Fruit fly (Drosophila melanogaster) whole organism: ENCODE measurements around the gene bsf.
A peak's percentile ranks its signal among the peaks of the same experiment; 100 is the strongest.

Source experiments
- CG8478 ChIP-seq: fragments of >200 bp; optimal IDR thresholded peaks from 2 replicates; lab custom pipeline; 2018; ENCODE audit warnings: inconsistent platforms
- Dll ChIP-seq: fragments of >200 bp; optimal IDR thresholded peaks from 2 replicates; lab custom pipeline; 2017
- EcR ChIP-seq, 2 experiments: fragments of >200 bp; optimal IDR thresholded peaks; 2 replicates each; lab custom pipeline; 2017; ENCODE audit warnings: missing biosample characterization in 2 of 2, missing genetic modification characterization in 2 of 2, missing genetic modification reagents in 2 of 2
- pan ChIP-seq: fragments of >200 bp; optimal IDR thresholded peaks from 2 replicates; lab custom pipeline; 2017
- psq ChIP-seq: fragments of >200 bp; optimal IDR thresholded peaks from 2 replicates; lab custom pipeline; 2017
- usp ChIP-seq: fragments of >200 bp; optimal IDR thresholded peaks from 2 replicates; lab custom pipeline; 2017; ENCODE audit warnings: missing biosample characterization, missing genetic modification characterization, mixed read lengths

The bsf gene

DNA sequence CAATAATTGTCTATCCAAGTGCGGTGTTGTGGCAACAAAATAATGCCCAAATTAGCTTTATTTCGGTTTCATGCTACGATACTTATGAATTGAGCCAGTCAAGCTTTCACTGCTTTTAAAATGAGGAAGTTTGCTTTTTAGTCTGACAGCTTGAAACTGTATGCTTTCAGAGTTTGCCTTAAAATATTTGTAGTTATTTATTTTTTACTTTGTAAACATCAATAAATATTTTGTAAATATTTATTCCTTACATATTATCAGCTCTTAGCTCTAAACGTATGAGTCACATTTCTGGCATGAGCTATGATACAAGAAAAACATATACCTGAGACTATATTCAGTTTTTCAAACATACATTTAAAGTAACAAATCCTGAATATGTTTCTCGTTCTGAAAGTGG, 26.7 kb upstream of the bsf start:
- TF ChIP-seq EcR (GFP tag; optimal IDR thresholded peaks at IDR 0.05; lab: Kevin White, UChicago) (no peak), psq (lab: Kevin White, UChicago) (no peak), Dll (no peak), usp (GFP tag; lab: Kevin White, UChicago) (no peak), pan (no peak)

DNA sequence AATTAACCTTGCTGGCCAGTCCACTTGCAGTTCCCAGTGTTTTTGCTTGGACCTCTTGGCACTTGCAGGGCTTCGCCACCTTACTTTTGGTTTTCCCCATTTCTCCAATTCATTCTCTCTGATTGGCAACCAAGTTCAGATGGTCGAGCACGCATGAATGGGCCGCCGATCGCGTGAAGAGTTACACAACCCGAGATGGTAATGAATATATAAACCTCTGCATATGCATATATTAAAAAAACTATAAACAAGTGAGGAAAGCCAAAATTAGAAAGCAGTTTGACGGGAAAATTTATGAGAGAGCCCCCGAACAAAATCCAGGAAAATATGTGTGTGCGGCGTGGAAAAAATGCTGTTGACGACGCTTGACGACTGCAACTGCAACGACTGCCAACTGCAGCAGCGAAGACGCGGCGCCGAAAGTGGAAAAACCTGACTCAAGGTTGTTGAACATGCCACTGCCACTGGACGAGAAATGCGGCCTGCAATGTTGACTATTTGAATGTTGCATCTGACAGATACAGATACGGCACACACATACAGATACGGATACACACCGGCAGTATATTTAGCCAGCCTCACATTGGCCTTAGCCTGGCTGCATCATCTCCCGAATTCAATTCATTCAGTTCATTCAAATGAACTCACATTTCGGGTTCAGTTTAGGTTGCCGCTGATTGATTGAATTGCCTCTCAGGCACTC, 26.1 kb upstream of the bsf start:
- TF ChIP-seq EcR (GFP tag; optimal IDR thresholded peaks at IDR 0.05; lab: Kevin White, UChicago) (peak in 1 of 2 experiments; percentile 33), psq (lab: Kevin White, UChicago) (no peak)

DNA sequence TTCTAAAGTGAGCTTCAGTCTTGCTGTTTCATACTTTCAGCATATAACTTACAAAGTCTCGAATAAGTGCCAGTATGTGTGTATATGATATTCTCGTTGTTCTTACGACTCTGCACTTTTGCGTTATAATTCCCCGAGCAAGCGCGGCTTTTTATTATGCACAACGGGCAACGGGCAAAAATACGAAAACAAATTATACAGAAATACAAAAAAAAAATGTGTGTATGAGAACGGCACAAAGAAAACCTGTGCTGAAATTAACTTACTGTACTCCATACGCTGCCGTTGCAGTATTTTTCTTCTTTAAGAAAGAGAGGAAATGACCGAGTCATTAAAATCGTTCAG, 24.8 kb upstream of the bsf start:
- TF ChIP-seq pan (no peak), EcR (GFP tag; optimal IDR thresholded peaks at IDR 0.05; lab: Kevin White, UChicago) (no peak), usp (GFP tag; lab: Kevin White, UChicago) (no peak), psq (lab: Kevin White, UChicago) (no peak), CG8478 (lab: Kevin White, UChicago) (no peak), Dll (no peak)

DNA sequence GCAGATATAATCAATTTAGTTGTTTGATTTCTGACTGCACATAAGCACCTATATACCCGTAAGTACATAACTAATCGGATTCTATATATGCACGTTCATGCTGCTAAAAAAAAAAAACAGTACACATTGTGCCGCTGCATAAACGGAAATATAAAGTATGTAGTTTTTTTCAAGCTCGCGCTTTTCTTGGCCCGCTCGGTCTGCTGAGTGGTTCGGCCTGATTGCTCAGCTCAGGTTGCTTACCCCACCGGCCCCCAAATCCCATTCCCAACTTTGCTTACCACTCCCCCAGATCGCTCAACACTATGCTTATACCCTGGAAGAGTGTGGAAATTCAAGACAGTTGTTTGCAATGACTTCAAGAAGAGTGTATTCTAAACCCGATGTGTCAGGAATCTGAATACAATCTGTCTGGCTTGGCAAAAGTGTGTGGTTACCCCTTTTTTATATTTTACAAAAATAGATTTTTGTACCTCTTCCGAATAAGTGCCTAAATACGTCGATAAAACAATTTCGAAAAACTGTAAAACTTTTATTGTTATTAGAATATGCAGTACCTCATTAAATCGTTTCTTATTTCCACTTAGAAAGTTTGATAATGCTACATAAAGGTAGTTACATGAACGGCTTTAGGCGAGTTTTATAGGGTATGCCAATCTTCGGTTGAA, 24.3 kb upstream of the bsf start:
- TF ChIP-seq pan: peak; percentile 66
- no peak for TF ChIP-seq Dll

DNA sequence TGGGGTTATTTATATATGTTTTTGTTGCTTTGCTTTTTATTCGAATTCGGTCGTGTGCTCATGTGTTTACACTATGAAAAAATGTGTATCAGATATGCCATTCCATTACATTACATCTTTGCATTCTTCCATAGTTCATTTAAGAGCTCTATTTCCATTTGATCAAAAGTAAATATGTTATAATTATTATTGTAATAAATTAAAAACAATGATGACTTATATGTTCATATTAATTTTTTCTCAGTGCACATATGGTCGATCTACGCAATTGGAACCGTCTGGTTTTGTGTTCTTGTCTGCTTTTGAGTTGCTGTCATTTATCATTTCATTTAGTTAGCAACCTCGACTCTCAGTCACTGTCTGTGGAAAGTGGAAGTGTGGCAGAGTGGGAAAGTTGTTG, 23.1 kb upstream of the bsf start:
- TF ChIP-seq Dll: no peak
- no peak for TF ChIP-seq usp (GFP tag; lab: Kevin White, UChicago)
- no peak for TF ChIP-seq EcR (GFP tag; optimal IDR thresholded peaks at IDR 0.05; lab: Kevin White, UChicago)
- TF ChIP-seq CG8478 (lab: Kevin White, UChicago): no peak
- no peak for TF ChIP-seq psq (lab: Kevin White, UChicago)
- no peak for TF ChIP-seq pan

DNA sequence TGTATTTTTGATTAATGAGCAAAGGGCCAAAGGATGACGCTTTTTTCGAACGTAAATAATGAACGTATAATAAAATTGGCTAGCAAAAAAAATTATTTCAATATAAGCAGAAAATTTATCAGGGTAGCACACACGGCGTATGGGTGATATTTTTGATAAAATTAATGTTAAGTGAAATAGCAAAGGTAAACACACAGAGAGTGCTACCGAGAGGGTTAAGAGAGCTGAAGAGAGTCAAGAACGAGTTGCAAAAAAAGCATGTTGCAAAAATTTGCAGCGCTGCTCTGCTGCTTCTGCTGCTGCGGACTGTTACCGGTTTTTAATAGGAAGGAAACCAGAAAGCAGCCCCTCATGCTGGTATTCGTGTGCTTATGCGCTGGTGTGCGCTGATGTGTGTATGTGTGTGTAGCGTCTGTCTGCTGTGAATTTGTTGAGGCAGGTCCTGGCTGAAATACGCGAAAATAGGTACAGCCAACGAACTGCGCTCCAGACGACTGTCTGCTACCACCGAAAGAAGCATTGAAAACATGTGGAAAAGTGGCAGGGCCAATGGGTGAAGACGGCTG, 15.2 kb upstream of the bsf start:
- TF ChIP-seq EcR (GFP tag; optimal IDR thresholded peaks at IDR 0.05; lab: Kevin White, UChicago): peak in 1 of 2 experiments; percentile 65
- no peak for TF ChIP-seq CG8478 (lab: Kevin White, UChicago)
- TF ChIP-seq pan: peak; percentile 37
- TF ChIP-seq usp (GFP tag; lab: Kevin White, UChicago): no peak

DNA sequence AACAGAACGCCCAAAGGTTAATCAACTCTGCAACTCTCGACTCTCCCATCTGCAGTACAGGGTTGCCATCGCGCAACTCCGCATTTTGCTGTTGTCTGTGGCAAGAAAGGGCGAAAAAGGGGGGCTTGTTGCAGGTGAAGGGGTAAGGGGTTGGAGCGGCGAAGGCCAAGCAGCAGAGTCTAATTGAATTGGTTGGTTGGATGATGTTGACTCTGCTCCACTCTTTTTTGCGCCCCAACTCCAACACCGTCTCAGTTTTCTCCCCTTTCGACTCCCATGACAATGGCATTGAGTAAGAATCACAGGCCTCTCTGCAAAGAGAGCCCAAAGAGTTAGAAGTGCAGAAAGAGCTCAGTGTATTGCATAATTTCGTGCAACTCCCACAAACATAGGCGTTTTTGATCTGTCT, 14.2 kb upstream of the bsf start:
- TF ChIP-seq EcR (GFP tag; optimal IDR thresholded peaks at IDR 0.05; lab: Kevin White, UChicago) (peak; percentile 77 to 98), pan (no peak), psq (lab: Kevin White, UChicago) (no peak)

DNA sequence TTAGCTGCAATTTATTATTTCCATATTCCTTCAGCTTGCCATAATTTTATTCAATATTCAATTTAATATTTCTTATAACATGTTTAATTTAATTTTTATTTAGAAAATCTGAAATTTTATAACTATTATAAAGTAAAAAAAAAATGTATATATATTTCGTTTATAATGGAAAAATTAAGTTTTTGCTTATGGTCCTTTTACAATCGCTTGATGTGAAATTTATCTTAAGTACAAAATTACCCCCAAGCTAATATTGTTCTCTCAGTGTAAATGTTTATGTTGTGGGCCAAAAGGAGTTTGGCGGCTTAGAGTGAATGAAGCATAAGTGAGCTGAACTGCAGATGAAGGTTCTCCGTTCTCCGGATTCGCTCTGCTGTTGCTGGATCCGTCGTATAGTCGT, 13.6 kb upstream of the bsf start:
- no peak for TF ChIP-seq EcR (GFP tag; optimal IDR thresholded peaks at IDR 0.05; lab: Kevin White, UChicago)
- no peak for TF ChIP-seq CG8478 (lab: Kevin White, UChicago)
- no peak for TF ChIP-seq Dll
- TF ChIP-seq pan: no peak
- no peak for TF ChIP-seq psq (lab: Kevin White, UChicago)
- no peak for TF ChIP-seq usp (GFP tag; lab: Kevin White, UChicago)

DNA sequence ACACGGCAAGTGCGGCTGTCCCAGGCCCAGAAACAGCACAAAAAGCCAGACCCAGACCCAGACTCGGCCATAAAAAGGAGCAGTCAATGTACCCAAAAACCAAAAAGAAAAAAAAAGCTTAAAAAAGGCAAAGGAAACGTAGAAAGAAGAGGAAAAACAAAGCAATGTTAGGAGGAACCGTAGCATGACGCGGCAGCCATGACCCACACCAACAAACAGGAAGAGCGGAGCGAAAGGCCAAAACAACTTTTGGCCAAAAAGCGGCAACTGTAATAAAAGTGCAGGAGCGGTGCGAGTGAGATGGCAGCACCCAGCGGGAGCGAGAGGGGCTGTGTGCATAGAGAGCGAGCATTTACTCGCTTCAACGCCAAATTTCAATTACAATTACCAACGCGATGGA, 13.1 kb upstream of the bsf start:
- TF ChIP-seq Dll: peak; percentile 35
- no peak for TF ChIP-seq pan
- TF ChIP-seq psq (lab: Kevin White, UChicago): no peak
- TF ChIP-seq EcR (GFP tag; optimal IDR thresholded peaks at IDR 0.05; lab: Kevin White, UChicago): peak in 1 of 2 experiments; percentile 75
- TF ChIP-seq usp (GFP tag; lab: Kevin White, UChicago): no peak
- TF ChIP-seq CG8478 (lab: Kevin White, UChicago): no peak

DNA sequence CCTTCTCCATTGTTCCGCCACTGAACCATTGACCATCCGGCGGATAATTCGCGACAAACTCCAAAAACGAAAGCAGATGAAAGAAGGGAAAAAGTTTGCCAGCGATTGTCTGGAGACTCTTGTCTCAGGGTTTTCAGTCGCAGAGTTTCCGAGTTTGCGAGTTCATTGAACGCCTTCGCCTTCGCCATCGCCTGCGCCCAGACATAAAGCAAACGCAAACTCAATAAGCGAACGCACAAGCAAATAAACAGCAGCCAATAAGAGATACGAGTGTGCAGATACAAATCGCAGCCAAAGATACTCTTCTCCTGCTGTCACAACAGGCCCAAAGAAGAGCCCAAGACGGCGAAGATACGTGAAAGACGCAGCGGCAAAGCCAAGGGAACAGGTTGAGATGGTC, 12.3 kb upstream of the bsf start:
- peak; percentile 47 to 67 for TF ChIP-seq EcR (GFP tag; optimal IDR thresholded peaks at IDR 0.05; lab: Kevin White, UChicago)
- TF ChIP-seq usp (GFP tag; lab: Kevin White, UChicago): no peak

DNA sequence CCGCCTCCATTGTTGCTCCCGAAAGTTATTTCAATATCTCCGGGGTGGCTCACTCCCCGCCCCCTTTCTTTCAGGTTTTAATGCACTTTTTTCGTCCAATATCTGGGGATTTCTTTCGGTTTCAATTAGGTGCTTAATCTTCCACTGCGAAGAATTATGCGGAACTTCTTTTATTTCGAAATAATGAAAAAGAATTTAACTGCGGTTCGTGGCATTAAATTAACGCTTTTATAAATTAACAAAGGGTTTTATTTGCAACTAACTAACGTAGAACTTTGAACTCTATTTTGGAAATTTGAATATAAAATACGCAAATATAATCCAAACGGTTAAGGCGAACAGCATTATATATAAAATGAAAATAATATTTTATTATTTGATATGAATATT, 11.8 kb upstream of the bsf start:
- no peak for TF ChIP-seq Dll

DNA sequence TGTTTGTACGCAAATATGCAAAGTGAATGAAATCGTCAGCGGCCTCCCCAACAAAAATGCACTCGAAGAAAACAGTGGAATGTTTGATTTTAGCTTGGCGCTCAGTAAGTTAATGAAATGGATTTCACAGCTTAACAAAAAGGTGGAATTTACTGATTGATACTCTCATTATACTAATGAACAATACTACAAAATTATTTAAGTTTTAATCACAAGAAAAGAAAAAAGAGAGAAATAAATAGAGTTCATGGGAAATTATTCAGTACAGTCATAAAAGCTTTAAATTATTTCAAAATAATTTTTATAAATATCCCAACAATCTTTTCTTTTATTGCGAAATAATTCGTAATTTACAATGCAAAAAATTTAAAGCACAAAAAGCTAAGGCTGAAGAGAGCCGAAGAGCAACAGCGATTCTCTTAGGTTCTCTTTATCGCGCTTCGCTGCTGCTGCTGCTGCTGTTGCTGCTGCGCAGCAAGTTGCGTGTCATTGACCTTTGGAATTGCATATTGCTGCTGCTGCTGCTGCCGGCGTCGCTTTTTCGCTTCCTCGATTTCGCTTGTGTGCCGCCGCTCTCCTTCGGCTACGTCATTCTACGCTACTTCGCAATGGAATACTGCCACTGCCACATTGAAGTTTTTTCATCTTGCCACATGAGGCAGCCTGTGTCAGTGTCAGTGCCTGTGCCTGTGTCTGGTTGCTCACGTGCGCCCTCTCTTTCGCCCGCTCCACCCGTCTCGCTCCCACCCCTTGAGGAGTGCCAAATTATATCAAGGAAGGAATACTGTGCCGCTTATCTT, 11.2 kb upstream of the bsf start:
- TF ChIP-seq CG8478 (lab: Kevin White, UChicago) (no peak), pan (no peak), EcR (GFP tag; optimal IDR thresholded peaks at IDR 0.05; lab: Kevin White, UChicago) (peak; percentile 63 to 93), Dll (peak; percentile 46)

DNA sequence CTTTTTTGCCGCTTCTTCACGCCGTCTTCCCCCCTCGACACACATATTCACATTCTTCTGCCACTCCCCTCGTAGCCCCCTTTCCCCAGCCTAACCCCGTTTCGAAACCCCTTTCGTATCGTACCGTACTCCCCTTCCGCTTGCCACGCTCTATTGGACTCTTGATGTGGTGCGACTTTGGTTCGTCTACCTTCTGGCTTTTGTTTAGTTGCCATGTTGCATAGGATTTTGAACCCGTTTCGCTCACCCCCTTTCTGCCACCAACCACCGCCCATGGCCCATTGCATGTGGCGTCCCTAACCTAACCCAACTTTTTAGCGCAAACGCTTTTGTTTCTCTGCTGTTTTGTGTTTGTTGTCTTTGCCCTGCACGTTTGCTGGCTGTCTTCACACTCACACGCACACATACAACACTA, 9.7 kb upstream of the bsf start:
- TF ChIP-seq pan (no peak), EcR (GFP tag; optimal IDR thresholded peaks at IDR 0.05; lab: Kevin White, UChicago) (peak; percentile 42 to 97)
